Fruit fly (Drosophila melanogaster): ENCODE data around the gene ND-SGDH.

DNA sequence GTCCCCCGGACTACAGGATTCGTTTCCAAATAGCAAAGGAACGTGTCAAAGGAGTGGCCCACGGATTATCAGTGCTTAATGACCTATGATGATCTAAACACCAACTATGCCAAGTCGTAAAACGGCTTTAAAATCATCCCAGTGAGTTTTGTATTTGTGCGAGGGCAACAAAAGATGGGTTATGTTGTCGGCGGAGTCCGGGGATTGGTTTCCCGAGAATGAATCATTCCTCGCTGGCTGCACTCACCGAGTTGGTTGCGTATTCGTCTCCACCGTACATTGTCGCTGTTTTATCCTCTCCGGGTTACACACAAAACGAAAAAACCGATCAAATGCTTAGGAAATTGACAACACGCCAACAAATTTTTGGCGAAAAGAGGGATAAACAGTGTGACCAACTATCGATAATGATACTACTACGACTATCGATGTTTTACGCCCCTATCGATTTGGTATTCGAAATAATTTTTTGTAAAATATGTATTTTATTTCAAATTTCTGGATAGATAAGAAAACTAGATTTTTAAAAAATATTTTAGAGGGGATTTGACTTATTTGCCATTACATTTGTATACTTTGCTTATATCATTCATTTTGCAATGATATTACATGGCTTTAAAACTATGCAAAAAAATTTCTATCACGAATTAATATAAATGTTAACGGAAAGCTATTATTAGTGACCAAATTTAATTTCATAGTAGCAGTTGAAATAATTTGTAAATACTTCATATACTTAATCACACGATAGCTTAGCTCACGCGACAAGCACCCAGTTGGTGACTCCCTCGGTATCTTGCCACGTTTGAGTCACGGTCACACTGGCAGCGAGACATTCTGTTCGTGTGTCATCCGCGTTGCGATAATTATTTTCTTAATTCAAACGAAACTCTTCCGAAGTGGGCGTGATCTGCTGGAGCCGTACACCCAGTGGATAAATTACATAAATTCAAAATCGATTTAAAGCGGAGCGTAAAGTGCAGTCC, 7.6 kb upstream of the ND-SGDH start, which contains the start of the genes eIF3l and Nrx-IV:
- TF ChIP-seq CG9948 (tag; optimal IDR thresholded peaks at IDR 0.05) (no peak), Pif1B (GFP tag; optimal IDR thresholded peaks at IDR 0.05) (no peak), CG17806 (tag; optimal IDR thresholded peaks at IDR 0.05) (no peak), CG14655 (GFP tag; optimal IDR thresholded peaks at IDR 0.05) (no peak), CG12605 (GFP tag; IDR thresholded peaks at IDR 0.05) (no peak)

Data from whole organism, pupa.